Fruit fly (Drosophila melanogaster): ENCODE data around the gene CG42583.
"Not testable (repeated sequence)": the region's sequence is repeated elsewhere in the genome, so short reads cannot be mapped to it uniquely, and the experiment has no call there.

The CG42583 gene

DNA sequence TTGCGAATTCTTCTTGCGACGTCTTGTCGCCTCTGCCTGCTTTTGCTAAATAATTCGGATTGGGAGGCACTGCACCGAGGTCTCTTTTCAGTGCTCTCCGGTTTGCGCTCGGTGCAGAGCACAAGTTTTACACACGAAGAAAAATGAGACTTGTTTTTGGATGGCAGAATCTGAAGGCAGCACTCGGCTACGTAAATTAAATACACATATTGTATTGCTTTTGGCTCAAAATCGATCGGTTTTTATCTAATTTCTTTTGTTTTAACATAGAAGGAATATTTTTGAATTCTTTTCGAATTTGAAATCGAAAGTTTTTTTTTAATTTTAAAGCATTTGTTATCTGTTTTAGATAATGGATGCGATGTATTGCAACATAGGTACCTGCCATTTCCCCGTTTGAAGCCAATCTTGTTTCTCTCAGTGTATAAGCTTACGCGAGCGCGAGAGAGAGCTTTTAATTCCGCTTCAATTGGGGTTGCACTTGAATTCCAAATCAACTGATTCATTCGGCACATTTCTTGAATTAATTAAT, 33.9 kb downstream of the CG42583 start, which contains the start of gene AnxB10 (continued):
- TF ChIP-seq CG10631 (GFP tag; optimal IDR thresholded peaks at IDR 0.05) (peak; percentile 93), CG34406 (GFP tag; optimal IDR thresholded peaks at IDR 0.05) (peak; percentile 95), Blimp-1 (GFP tag; optimal IDR thresholded peaks at IDR 0.05) (peak; percentile 83), ss (GFP tag; optimal IDR thresholded peaks at IDR 0.05) (peak; percentile 82 to 92), acj6 (GFP tag; optimal IDR thresholded peaks at IDR 0.05) (peak; percentile 95), CG6276 (GFP tag; optimal IDR thresholded peaks at IDR 0.05) (peak; percentile 93), CG8632 (GFP tag; optimal IDR thresholded peaks at IDR 0.05) (peak; percentile 95), Hr38 (GFP tag; optimal IDR thresholded peaks at IDR 0.05) (peak; percentile 32), CG10669 (GFP tag; optimal IDR thresholded peaks at IDR 0.05) (peak; percentile 95), Lpt (GFP tag; optimal IDR thresholded peaks at IDR 0.05) (peak; percentile 91), CG8319 (GFP tag; optimal IDR thresholded peaks at IDR 0.05) (peak; percentile 94), CG16779 (tag; optimal IDR thresholded peaks at IDR 0.05) (peak; percentile 87), fd85E (GFP tag; optimal IDR thresholded peaks at IDR 0.05) (peak; percentile 81), CG9139 (GFP tag; optimal IDR thresholded peaks at IDR 0.05) (peak; percentile 88), fd59A (GFP tag; optimal IDR thresholded peaks at IDR 0.05) (peak; percentile 91), CG6854 (GFP tag; optimal IDR thresholded peaks at IDR 0.05) (peak; percentile 88), Eip93F (GFP tag; optimal IDR thresholded peaks at IDR 0.05) (peak; percentile 81), Eip75B (GFP tag; optimal IDR thresholded peaks at IDR 0.05) (peak; percentile 95), CG6792 (GFP tag; optimal IDR thresholded peaks at IDR 0.05) (peak; percentile 97), OdsH (GFP tag; optimal IDR thresholded peaks at IDR 0.05) (peak; percentile 96), Sox14 (GFP tag; optimal IDR thresholded peaks at IDR 0.05) (peak; percentile 95)

DNA sequence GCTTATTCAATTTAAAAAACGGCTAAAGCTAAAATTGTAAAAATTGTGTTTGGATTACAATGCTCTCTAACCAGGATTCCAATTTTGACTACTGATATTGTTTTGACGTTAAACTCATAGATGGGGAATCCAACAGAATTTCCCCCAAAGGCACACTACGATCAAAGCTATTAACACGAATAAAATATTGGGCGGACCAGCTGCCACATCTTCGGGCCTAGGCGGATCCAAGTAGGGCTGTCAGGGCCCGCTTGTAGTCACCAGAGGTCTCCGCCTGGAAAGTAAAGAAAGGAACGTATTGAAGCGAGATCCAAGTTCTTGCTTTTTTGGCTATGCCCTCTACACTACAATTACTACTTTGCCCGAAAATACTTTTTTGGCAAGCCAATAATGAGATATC, 38.9 kb downstream of the CG42583 start, which contains the start of gene Sdic1:
Gene Sdic1, minus strand, starts transcription at position 101 of the 400 bp plus-strand sequence.
- TF ChIP-seq CG6792 (GFP tag; optimal IDR thresholded peaks at IDR 0.05); Gug (GFP tag; IDR thresholded peaks at IDR 0.05); Hr39 (GFP tag; optimal IDR thresholded peaks at IDR 0.05): not testable (repeated sequence)

DNA sequence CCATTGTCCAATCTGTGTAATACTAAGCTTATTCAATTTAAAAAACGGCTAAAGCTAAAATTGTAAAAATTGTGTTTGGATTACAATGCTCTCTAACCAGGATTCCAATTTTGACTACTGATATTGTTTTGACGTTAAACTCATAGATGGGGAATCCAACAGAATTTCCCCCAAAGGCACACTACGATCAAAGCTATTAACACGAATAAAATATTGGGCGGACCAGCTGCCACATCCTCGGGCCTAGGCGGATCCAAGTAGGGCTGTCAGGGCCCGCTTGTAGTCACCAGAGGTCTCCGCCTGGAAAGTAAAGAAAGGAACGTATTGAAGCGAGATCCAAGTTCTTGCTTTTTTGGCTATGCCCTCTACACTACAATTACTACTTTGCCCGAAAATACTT, 46.8 kb downstream of the CG42583 start, which contains the start of gene Sdic2:
Gene Sdic2, minus strand, starts transcription at position 101 of the 400 bp plus-strand sequence.
- not testable (repeated sequence) for TF ChIP-seq spab, Ets21C, Eip93F (GFP tag; optimal IDR thresholded peaks at IDR 0.05)
